Worm (Caenorhabditis elegans) whole organism, L4 larva: ENCODE results near the gene F27E5.3.

Source experiments
- Y5F2A.4 ChIP-seq: fragments of 200-800 bp; sonication (Bioruptor generic); optimal IDR thresholded peaks from 2 replicates; lab custom pipeline; 2018; ENCODE audit warnings: mild to moderate bottlenecking, missing genetic modification characterization, missing compliant biosample characterization
- ama-1 ChIP-seq: fragments of 150-350 bp; optimal IDR thresholded peaks from 2 replicates; lab custom pipeline; 2014; ENCODE audit warnings: inconsistent platforms, mixed read lengths
- ceh-28 ChIP-seq: fragments of 150-350 bp; optimal IDR thresholded peaks from 2 replicates; lab custom pipeline; 2014; ENCODE audit warnings: missing biosample characterization, missing genetic modification reagents, missing genetic modification characterization
- ceh-32 ChIP-seq: sonication (generic microtip); optimal IDR thresholded peaks from 2 replicates; lab custom pipeline; 2016; ENCODE audit warnings: mild to moderate bottlenecking, missing genetic modification characterization, missing compliant biosample characterization; ENCODE audit not compliant: poor library complexity
- fkh-10 ChIP-seq: fragments of 150-350 bp; optimal IDR thresholded peaks from 2 replicates; lab custom pipeline; 2014; ENCODE audit warnings: missing biosample characterization, missing genetic modification reagents, missing genetic modification characterization
- madf-9 ChIP-seq: fragments of 200-800 bp; sonication (Bioruptor generic); conservative IDR thresholded peaks from 2 replicates; pipeline ENCODE4 v1.3.6; 2022; ENCODE audit warnings: missing genetic modification reagents, missing genetic modification characterization, missing compliant biosample characterization
- mdl-1 ChIP-seq, 2 experiments: fragments of 150-350 bp in 1 of 2; sonication (generic microtip) in 1 of 2; optimal IDR thresholded peaks; 2 replicates each; lab custom pipeline; 2014 to 2017; ENCODE audit warnings: missing biosample characterization in 2 of 2, missing genetic modification characterization in 2 of 2
- nhr-111 ChIP-seq: fragments of 200-800 bp; sonication (Bioruptor generic); optimal IDR thresholded peaks from 2 replicates; lab custom pipeline; 2018; ENCODE audit warnings: mild to moderate bottlenecking, missing genetic modification characterization, missing compliant biosample characterization
- nhr-25 ChIP-seq: sonication (generic microtip); optimal IDR thresholded peaks from 2 replicates; lab custom pipeline; 2017; ENCODE audit warnings: missing genetic modification characterization, mild to moderate bottlenecking, missing compliant biosample characterization, antibody characterized with exemption, moderate library complexity, borderline replicate concordance; ENCODE audit not compliant: insufficient read depth
- nhr-28 ChIP-seq: fragments of 150-350 bp; optimal IDR thresholded peaks from 2 replicates; lab custom pipeline; 2014; ENCODE audit warnings: missing biosample characterization, missing genetic modification characterization
- nhr-77 ChIP-seq: fragments of 150-350 bp; optimal IDR thresholded peaks from 2 replicates; lab custom pipeline; 2014; ENCODE audit warnings: missing biosample characterization, missing genetic modification characterization
- skn-1 ChIP-seq: fragments of 150-350 bp; optimal IDR thresholded peaks from 2 replicates; lab custom pipeline; 2014; ENCODE audit warnings: missing biosample characterization, missing genetic modification characterization
- unc-39 ChIP-seq: sonication (generic microtip); optimal IDR thresholded peaks from 2 replicates; lab custom pipeline; 2017; ENCODE audit warnings: missing biosample characterization, missing genetic modification characterization
- unc-62 ChIP-seq, 3 experiments: fragments of 150-350 bp in 1 of 3; sonication (generic microtip); optimal IDR thresholded peaks in 2 of 3; peaks in 1 of 3; 1 replicate in 1 of 3; 2 replicates in 2 of 3; lab custom pipeline; 2014 to 2017; ENCODE audit warnings: missing biosample characterization in 3 of 3, missing genetic modification characterization in 3 of 3, missing genetic modification reagents in 3 of 3, missing genotype in 1 of 3

DNA sequence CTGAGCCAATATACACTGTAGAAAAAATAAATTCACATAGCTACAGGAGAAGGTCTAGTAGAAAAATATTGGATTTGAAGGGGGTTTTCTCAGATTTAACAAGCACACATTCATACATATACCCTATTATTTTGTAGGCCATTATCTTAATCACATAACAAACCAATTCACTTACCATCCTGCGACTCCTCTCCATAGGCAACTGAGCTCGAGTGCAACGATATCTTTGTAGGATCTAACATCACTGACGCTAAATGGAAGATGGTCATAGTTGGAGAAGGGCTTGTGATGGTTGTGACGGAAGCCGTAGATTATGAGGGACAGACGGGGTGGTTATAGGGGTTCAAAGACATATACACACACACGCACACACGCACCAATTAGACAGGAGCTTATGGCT is 20.1 kb upstream of the F27E5.3 start:
- TF ChIP-seq mdl-1 (tag; optimal IDR thresholded peaks at IDR 0.05; lab: Kevin White, UChicago) (no peak), nhr-25 (tag; lab: Kevin White, UChicago) (no peak), madf-9 (GFP tag; lab: Robert Waterston, UW) (no peak), nhr-77 (tag; lab: Kevin White, UChicago) (no peak), unc-39 (tag; lab: Kevin White, UChicago) (no peak), Y5F2A.4 (GFP tag; lab: Kevin White, UChicago) (no peak), ceh-32 (tag; lab: Kevin White, UChicago) (no peak), nhr-28 (tag; lab: Kevin White, UChicago) (no peak), ceh-28 (tag; lab: Kevin White, UChicago) (no peak), ama-1 (no peak), fkh-10 (GFP tag; lab: Kevin White, UChicago) (no peak), nhr-111 (GFP tag; lab: Kevin White, UChicago) (no peak), unc-62 (GFP tag; optimal IDR thresholded peaks at IDR 0.05 in 1 of 2; lab: Kevin White, UChicago) (no peak), unc-62 (tag; optimal IDR thresholded peaks at IDR 0.05; lab: Kevin White, UChicago) (no peak), skn-1 (tag; lab: Kevin White, UChicago) (no peak)
